Worm (Caenorhabditis elegans) whole organism, L4/young adult: Measurements from ENCODE around the gene C25F9.6.

Experiments used
- W03F9.2 ChIP-seq: fragments of 150-350 bp; optimal IDR thresholded peaks from 2 replicates; lab custom pipeline; 2014; ENCODE audit warnings: missing biosample characterization, missing genetic modification characterization
- dao-5 ChIP-seq: sonication (generic microtip); optimal IDR thresholded peaks from 2 replicates; lab custom pipeline; 2016; ENCODE audit warnings: missing genotype, missing genetic modification characterization, moderate library complexity, missing compliant biosample characterization
- him-1 ChIP-seq: sonication (generic microtip); optimal IDR thresholded peaks from 2 replicates; lab custom pipeline; 2016; ENCODE audit warnings: missing genotype, missing genetic modification reagents, missing genetic modification characterization, missing compliant biosample characterization

- TF ChIP-seq him-1 (tag; lab: Kevin White, UChicago) = no peak
- no peak for TF ChIP-seq dao-5
- no peak for TF ChIP-seq W03F9.2 (tag; lab: Kevin White, UChicago)
These were observed at the start of gene C25F9.6, which contains the start of gene C25F9.10 for ce11 chrV:19405276-19405815.
